Fruit fly (Drosophila melanogaster) whole organism, embryonic: ENCODE results near the gene CG33927.

Source experiments
- CG10209 ChIP-seq: fragments of 200-800 bp; sonication (Bioruptor generic); optimal IDR thresholded peaks from 3 replicates; lab custom pipeline; 2017; ENCODE audit warnings: missing biosample characterization, mild to moderate bottlenecking, missing genetic modification characterization, missing genetic modification reagents
- CG10543 ChIP-seq: fragments of 200-800 bp; sonication (Bioruptor generic); optimal IDR thresholded peaks from 3 replicates; lab custom pipeline; 2017; ENCODE audit warnings: missing biosample characterization, mild to moderate bottlenecking, missing genetic modification characterization, moderate library complexity
- CG14050 ChIP-seq: fragments of 200-800 bp; sonication (Bioruptor generic); IDR thresholded peaks from 3 replicates; pipeline ENCODE4 v1.3.6; 2022; ENCODE audit warnings: missing biosample characterization, missing genetic modification characterization
- CG15514 ChIP-seq: fragments of 200-800 bp; sonication (Bioruptor generic); optimal IDR thresholded peaks from 3 replicates; lab custom pipeline; 2017; ENCODE audit warnings: missing biosample characterization, missing genetic modification characterization, mild to moderate bottlenecking, moderate library complexity, missing genetic modification reagents
- CG17359 ChIP-seq: fragments of 200-800 bp; sonication (Bioruptor generic); optimal IDR thresholded peaks from 3 replicates; lab custom pipeline; 2018; ENCODE audit warnings: missing biosample characterization, mild to moderate bottlenecking, missing genetic modification characterization, moderate library complexity
- CG17361 ChIP-seq: fragments of 200-800 bp; sonication (Bioruptor generic); IDR thresholded peaks from 3 replicates; pipeline ENCODE4 v1.3.6; 2022; ENCODE audit warnings: missing biosample characterization, missing genetic modification characterization
- CG2889 ChIP-seq: fragments of 200-800 bp; sonication (Bioruptor generic); IDR thresholded peaks from 3 replicates; pipeline ENCODE4 v1.3.6; 2022; ENCODE audit warnings: missing biosample characterization, missing genetic modification characterization
- CG32772 ChIP-seq: fragments of 200-800 bp; sonication (Bioruptor generic); IDR thresholded peaks from 2 replicates; pipeline ENCODE4 v1.3.6; 2022; ENCODE audit warnings: missing biosample characterization, missing genetic modification characterization
- CG4282 ChIP-seq: fragments of 200-800 bp; sonication (Bioruptor generic); optimal IDR thresholded peaks from 2 replicates; lab custom pipeline; 2016; ENCODE audit warnings: missing biosample characterization, missing genetic modification characterization
- CG7271 ChIP-seq: fragments of 200-800 bp; sonication (Bioruptor generic); optimal IDR thresholded peaks from 2 replicates; lab custom pipeline; 2018; ENCODE audit warnings: missing biosample characterization, mild to moderate bottlenecking, missing genetic modification characterization, moderate library complexity
- CG7372 ChIP-seq: fragments of 200-800 bp; sonication (Bioruptor generic); IDR thresholded peaks from 2 replicates; pipeline ENCODE4 v1.3.6; 2022; ENCODE audit warnings: missing biosample characterization, missing genetic modification characterization
- CG7786 ChIP-seq: fragments of 200-800 bp; sonication (Bioruptor generic); optimal IDR thresholded peaks from 2 replicates; lab custom pipeline; 2016; ENCODE audit warnings: missing biosample characterization, missing genetic modification characterization
- CG8478 ChIP-seq: fragments of >200 bp; optimal IDR thresholded peaks from 2 replicates; lab custom pipeline; 2018
- CG8765 ChIP-seq: fragments of 200-800 bp; sonication (Bioruptor generic); IDR thresholded peaks from 2 replicates; pipeline ENCODE4 v1.3.6; 2022; ENCODE audit warnings: missing biosample characterization, missing genetic modification characterization
- CG9215 ChIP-seq: fragments of 200-800 bp; sonication (Bioruptor generic); IDR thresholded peaks from 2 replicates; pipeline ENCODE4 v1.3.6; 2022; ENCODE audit warnings: missing biosample characterization, missing genetic modification characterization
- CTCF ChIP-seq: fragments of 200-800 bp; sonication (Bioruptor generic); optimal IDR thresholded peaks from 2 replicates; lab custom pipeline; 2017; ENCODE audit warnings: missing biosample characterization, mild to moderate bottlenecking, missing genetic modification characterization, moderate library complexity
- Dfd ChIP-seq, 2 experiments: fragments of >200 bp; optimal IDR thresholded peaks; 2 replicates each; lab custom pipeline; 2017; ENCODE audit warnings: missing biosample characterization in 2 of 2, missing genetic modification characterization in 2 of 2
- E2f2 ChIP-seq: fragments of 200-800 bp; sonication (Bioruptor generic); IDR thresholded peaks from 2 replicates; pipeline ENCODE4 v1.3.6; 2022; ENCODE audit warnings: missing biosample characterization, missing genetic modification characterization
- Ets97D ChIP-seq: fragments of 200-800 bp; sonication (Bioruptor generic); optimal IDR thresholded peaks from 3 replicates; lab custom pipeline; 2016; ENCODE audit warnings: missing biosample characterization, missing genetic modification characterization
- Kr ChIP-seq: fragments of 200-800 bp; sonication (Bioruptor generic); optimal IDR thresholded peaks from 2 replicates; lab custom pipeline; 2017; ENCODE audit warnings: missing biosample characterization, mild to moderate bottlenecking, missing genetic modification characterization
- Lim3 ChIP-seq: fragments of 200-800 bp; sonication (Bioruptor generic); IDR thresholded peaks from 2 replicates; pipeline ENCODE4 v1.3.6; 2022; ENCODE audit warnings: missing biosample characterization, missing genetic modification characterization
- Med ChIP-seq: fragments of 200-800 bp; sonication (Bioruptor generic); peaks from one replicate; lab custom pipeline; 2016; ENCODE audit warnings: missing biosample characterization, missing genetic modification characterization, mild to moderate bottlenecking, inconsistent platforms, moderate library complexity
- Pdp1 ChIP-seq, 2 experiments: fragments of 200-800 bp; sonication (Bioruptor generic); optimal IDR thresholded peaks; 3 replicates each; lab custom pipeline; 2016; ENCODE audit warnings: missing biosample characterization in 2 of 2, missing genetic modification characterization in 2 of 2, mild to moderate bottlenecking in 1 of 2, moderate library complexity in 1 of 2
- Ptx1 ChIP-seq: fragments of 200-800 bp; sonication (Bioruptor generic); IDR thresholded peaks from 2 replicates; pipeline ENCODE4 v1.3.6; 2022; ENCODE audit warnings: missing biosample characterization, missing genetic modification characterization
- Vsx1 ChIP-seq: fragments of 200-800 bp; sonication (Bioruptor generic); optimal IDR thresholded peaks from 2 replicates; lab custom pipeline; 2017; ENCODE audit warnings: missing biosample characterization, mild to moderate bottlenecking, missing genetic modification characterization, missing genetic modification reagents
- bbx ChIP-seq: fragments of 200-800 bp; sonication (Bioruptor generic); IDR thresholded peaks from 2 replicates; pipeline ENCODE4 v1.3.6; 2022; ENCODE audit warnings: missing biosample characterization, missing genetic modification characterization; ENCODE audit not compliant: partially characterized antibody
- bsh ChIP-seq, 2 experiments: fragments of 200-800 bp; sonication (Bioruptor generic); optimal IDR thresholded peaks; 2 replicates each; lab custom pipeline; 2017 to 2018; ENCODE audit warnings: mild to moderate bottlenecking in 2 of 2, missing biosample characterization in 2 of 2, missing genetic modification characterization in 2 of 2, moderate library complexity in 1 of 2
- chinmo ChIP-seq: fragments of 200-800 bp; sonication (Bioruptor generic); IDR thresholded peaks from 4 replicates; pipeline ENCODE4 v1.3.6; 2022; ENCODE audit warnings: missing biosample characterization, missing genetic modification characterization; ENCODE audit not compliant: partially characterized antibody
- cwo ChIP-seq: fragments of 200-800 bp; sonication (Bioruptor generic); optimal IDR thresholded peaks from 3 replicates; lab custom pipeline; 2017; ENCODE audit warnings: missing biosample characterization, missing genetic modification characterization, mild to moderate bottlenecking, moderate library complexity, missing genetic modification reagents
- dimm ChIP-seq: fragments of 200-800 bp; sonication (Bioruptor generic); IDR thresholded peaks from 2 replicates; pipeline ENCODE4 v1.3.6; 2022; ENCODE audit warnings: missing biosample characterization, missing genetic modification characterization
- ems ChIP-seq: fragments of 200-800 bp; sonication (Bioruptor generic); optimal IDR thresholded peaks from 3 replicates; lab custom pipeline; 2016; ENCODE audit warnings: missing biosample characterization, missing genetic modification characterization
- ftz-f1 ChIP-seq: fragments of 200-800 bp; sonication (Bioruptor generic); optimal IDR thresholded peaks from 2 replicates; lab custom pipeline; 2016; ENCODE audit warnings: missing biosample characterization, missing genetic modification characterization
- hkb ChIP-seq, 2 experiments: fragments of 200-800 bp in 1 of 2; fragments of >200 bp in 1 of 2; sonication (Bioruptor generic) in 1 of 2; IDR thresholded peaks in 1 of 2; optimal IDR thresholded peaks in 1 of 2; 2 replicates each; pipeline versions ENCODE4 v1.3.6 to Lab custom; 2017 to 2022; ENCODE audit warnings: missing biosample characterization in 1 of 2, missing genetic modification characterization in 1 of 2
- ken ChIP-seq: fragments of 200-800 bp; sonication (Bioruptor generic); IDR thresholded peaks from 3 replicates; pipeline ENCODE4 v1.3.6; 2022; ENCODE audit warnings: missing biosample characterization, missing genetic modification characterization
- lmd ChIP-seq: fragments of 200-800 bp; sonication (Bioruptor generic); IDR thresholded peaks from 2 replicates; pipeline ENCODE4 v1.3.6; 2022; ENCODE audit warnings: missing biosample characterization, missing genetic modification characterization
- maf-S ChIP-seq: fragments of 200-800 bp; sonication (Bioruptor generic); optimal IDR thresholded peaks from 2 replicates; lab custom pipeline; 2016; ENCODE audit warnings: missing biosample characterization, missing genetic modification characterization
- mirr ChIP-seq: fragments of 200-800 bp; sonication (Bioruptor generic); optimal IDR thresholded peaks from 3 replicates; lab custom pipeline; 2018; ENCODE audit warnings: missing biosample characterization, mild to moderate bottlenecking, missing genetic modification characterization
- pnt ChIP-seq: fragments of 200-800 bp; sonication (Bioruptor generic); optimal IDR thresholded peaks from 3 replicates; lab custom pipeline; 2016; ENCODE audit warnings: missing biosample characterization, missing genetic modification characterization
- psq ChIP-seq: fragments of 200-800 bp; sonication (Bioruptor generic); optimal IDR thresholded peaks from 2 replicates; lab custom pipeline; 2017; ENCODE audit warnings: missing biosample characterization, missing genetic modification characterization
- repo ChIP-seq: fragments of 200-800 bp; sonication (Bioruptor generic); optimal IDR thresholded peaks from 2 replicates; lab custom pipeline; 2016; ENCODE audit warnings: missing biosample characterization, missing genetic modification characterization
- rib ChIP-seq: fragments of 200-800 bp; sonication (Bioruptor generic); IDR thresholded peaks from 2 replicates; pipeline ENCODE4 v1.3.6; 2022; ENCODE audit warnings: missing biosample characterization, missing genetic modification characterization
- sc ChIP-seq, 3 experiments: fragments of >200 bp in 2 of 3; fragments of 200-800 bp in 1 of 3; sonication (Bioruptor generic) in 1 of 3; optimal IDR thresholded peaks; 2 replicates in 2 of 3; 3 replicates in 1 of 3; lab custom pipeline; 2017; ENCODE audit warnings: mild to moderate bottlenecking in 1 of 3, missing biosample characterization in 1 of 3, missing genetic modification characterization in 1 of 3, missing genetic modification reagents in 1 of 3
- sd ChIP-seq: fragments of 200-800 bp; sonication (Bioruptor generic); optimal IDR thresholded peaks from 3 replicates; lab custom pipeline; 2018; ENCODE audit warnings: missing biosample characterization, mild to moderate bottlenecking, missing genetic modification characterization, moderate library complexity
- seq ChIP-seq: fragments of 200-800 bp; sonication (Bioruptor generic); IDR thresholded peaks from 2 replicates; pipeline ENCODE4 v1.3.6; 2022; ENCODE audit warnings: missing biosample characterization, missing genetic modification characterization
- so ChIP-seq: fragments of 200-800 bp; sonication (Bioruptor generic); IDR thresholded peaks from 3 replicates; pipeline ENCODE4 v1.3.6; 2022; ENCODE audit warnings: missing biosample characterization, missing genetic modification characterization
- tio ChIP-seq: fragments of 200-800 bp; sonication (Bioruptor generic); optimal IDR thresholded peaks from 2 replicates; lab custom pipeline; 2017; ENCODE audit warnings: missing biosample characterization, missing genetic modification characterization, inconsistent platforms
- tna ChIP-seq: fragments of 200-800 bp; sonication (Bioruptor generic); IDR thresholded peaks from 2 replicates; pipeline ENCODE4 v1.3.6; 2022; ENCODE audit warnings: missing biosample characterization, missing genetic modification characterization; ENCODE audit not compliant: partially characterized antibody
- usp ChIP-seq: fragments of >200 bp; optimal IDR thresholded peaks from 2 replicates; lab custom pipeline; 2017; ENCODE audit warnings: missing biosample characterization, missing genetic modification characterization
- zen2 ChIP-seq: fragments of 200-800 bp; sonication (Bioruptor generic); IDR thresholded peaks from 3 replicates; pipeline ENCODE4 v1.3.6; 2022; ENCODE audit warnings: missing biosample characterization, missing genetic modification characterization; ENCODE audit not compliant: partially characterized antibody

CG33927 gene

DNA sequence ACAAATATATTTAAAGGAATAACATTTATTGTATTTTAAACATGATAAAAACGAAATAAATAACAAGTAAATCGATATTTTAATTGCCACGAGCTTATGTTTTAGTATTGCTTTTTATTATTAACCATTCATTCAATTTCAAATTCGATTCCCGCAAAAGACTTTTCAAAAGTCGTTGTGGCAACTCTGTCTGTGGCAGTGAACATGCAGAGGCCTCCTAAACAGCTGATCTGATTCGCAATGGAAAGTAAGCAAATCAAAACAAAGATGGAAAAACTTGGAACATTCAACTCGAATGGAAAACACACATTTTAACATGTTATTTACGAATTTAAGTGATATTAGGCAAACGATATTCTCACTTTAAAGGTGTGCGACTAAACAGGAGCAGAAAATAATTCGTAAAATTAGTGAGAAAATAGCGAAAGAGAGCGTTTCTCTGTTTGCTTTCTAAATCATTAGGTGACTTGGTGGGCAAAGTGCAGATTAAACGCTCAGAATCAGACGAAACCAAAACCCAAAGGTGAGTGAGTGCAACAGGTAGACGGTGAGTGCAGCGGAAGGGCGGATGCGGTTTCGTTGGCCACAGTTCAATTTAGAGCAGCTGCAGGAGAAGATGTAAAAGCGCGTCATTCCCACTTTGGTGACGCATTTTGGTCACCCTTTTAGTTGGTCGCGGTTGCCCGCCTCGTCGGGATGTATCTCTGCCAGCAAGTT lies 35.7 kb downstream of the CG33927 start, which contains the start of gene spartin (continued):
- TF ChIP-seq maf-S (GFP tag; lab: Kevin White, UChicago): no peak
- no peak for TF ChIP-seq CG10543 (GFP tag; lab: Kevin White, UChicago)
- peak; percentile 36; the same call in 1 of the 2 replicates for TF ChIP-seq bbx (GFP tag; lab: Robert Waterston, UW)
- TF ChIP-seq CG17361: no peak
- no peak for TF ChIP-seq rib (GFP tag; lab: Robert Waterston, UW)
- no peak for TF ChIP-seq CG10209 (GFP tag; lab: Kevin White, UChicago)
- TF ChIP-seq CG7271 (tag; lab: Kevin White, UChicago): no peak
- TF ChIP-seq bsh (GFP tag; optimal IDR thresholded peaks at IDR 0.05; lab: Kevin White, UChicago): no peak
- no peak for TF ChIP-seq CG32772 (GFP tag; lab: Robert Waterston, UW)
- no peak for TF ChIP-seq seq (GFP tag; lab: Robert Waterston, UW)
- 0 out of 2 replicates have a peak, but pooled peaks have one; percentile 21 for TF ChIP-seq Ptx1 (GFP tag; lab: Robert Waterston, UW)
- no peak for TF ChIP-seq dimm
- no peak; the same call in 1 of the 3 replicates for TF ChIP-seq zen2 (GFP tag; lab: Robert Waterston, UW)
- TF ChIP-seq chinmo (GFP tag; lab: Robert Waterston, UW): no peak
- no peak for TF ChIP-seq CG2889
- TF ChIP-seq ems (GFP tag; lab: Kevin White, UChicago): peak; percentile 40
- peak; percentile 68 for TF ChIP-seq CG15514
- TF ChIP-seq Ets97D: peak; percentile 28
- TF ChIP-seq Lim3: no peak
- no peak for TF ChIP-seq CTCF (GFP tag; lab: Kevin White, UChicago)
- TF ChIP-seq sc (optimal IDR thresholded peaks at IDR 0.05; lab: Kevin White, UChicago): no peak
- TF ChIP-seq sc (GFP tag; optimal IDR thresholded peaks at IDR 0.05; lab: Kevin White, UChicago): no peak
- TF ChIP-seq cwo (GFP tag; lab: Kevin White, UChicago): no peak
- TF ChIP-seq tna: no peak
- no peak for TF ChIP-seq lmd (GFP tag; lab: Robert Waterston, UW)
- TF ChIP-seq, all 482 proteins: peak for 95

DNA sequence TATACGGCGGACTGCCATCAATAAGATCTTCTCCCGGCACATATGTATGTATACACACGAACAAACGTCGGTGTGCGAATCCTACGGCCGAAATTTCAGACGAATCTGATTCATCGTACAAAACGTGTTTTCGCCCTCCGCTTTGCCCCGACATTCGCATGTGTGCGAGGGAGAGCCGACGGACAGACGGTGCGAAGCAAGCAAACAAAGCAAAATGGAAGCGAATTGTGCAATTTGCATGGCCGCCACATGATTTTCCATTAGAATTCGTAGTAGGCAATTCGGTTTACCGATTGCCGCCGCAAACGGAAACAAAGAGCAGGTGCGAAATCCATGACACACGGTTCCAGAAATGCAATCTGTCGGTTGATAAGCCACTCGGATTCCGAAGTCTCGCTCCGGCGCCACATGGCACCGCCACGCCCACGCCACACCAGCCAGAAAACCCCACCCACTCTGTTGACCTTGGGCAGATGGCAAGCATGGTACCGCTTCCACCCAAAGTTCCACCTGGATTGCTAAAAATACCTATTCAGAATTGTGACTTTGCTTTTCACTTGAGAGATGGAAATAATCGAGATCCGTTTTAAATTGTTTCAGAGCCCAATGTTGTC lies 40.4 kb downstream of the CG33927 start:
- no peak for TF ChIP-seq usp (GFP tag; lab: Kevin White, UChicago)
- TF ChIP-seq repo (GFP tag; lab: Kevin White, UChicago): no peak
- peak; percentile 2 for TF ChIP-seq mirr (GFP tag; lab: Kevin White, UChicago)
- peak; percentile 76 for TF ChIP-seq ftz-f1
- TF ChIP-seq CG9215 (GFP tag; lab: Robert Waterston, UW): no peak
- no peak for TF ChIP-seq Dfd (GFP tag; optimal IDR thresholded peaks at IDR 0.05; lab: Kevin White, UChicago)
- TF ChIP-seq Vsx1 (GFP tag; lab: Kevin White, UChicago): no peak
- TF ChIP-seq CG14050 (GFP tag; lab: Robert Waterston, UW): no peak
- peak; percentile 48 for TF ChIP-seq CG8478 (lab: Kevin White, UChicago)
- no peak for TF ChIP-seq CG17359
- no peak for TF ChIP-seq pnt (GFP tag; lab: Kevin White, UChicago)
- TF ChIP-seq hkb (optimal IDR thresholded peaks at IDR 0.05; lab: Kevin White, UChicago): no peak
- TF ChIP-seq hkb (GFP tag; IDR thresholded peaks at IDR 0.05; lab: Robert Waterston, UW): no peak
- TF ChIP-seq CG4282 (GFP tag; lab: Kevin White, UChicago): no peak
- no peak for TF ChIP-seq ken (GFP tag; lab: Robert Waterston, UW)
- TF ChIP-seq tio (GFP tag; lab: Kevin White, UChicago): no peak
- TF ChIP-seq E2f2 (GFP tag; lab: Robert Waterston, UW): no peak
- peak; percentile 88 for TF ChIP-seq psq (GFP tag; lab: Kevin White, UChicago)
- TF ChIP-seq Kr: no peak
- no peak for TF ChIP-seq CG8765 (GFP tag; lab: Robert Waterston, UW)
- peak in 1 of 2 experiments; percentile 75 for TF ChIP-seq Pdp1 (GFP tag; optimal IDR thresholded peaks at IDR 0.05; lab: Kevin White, UChicago)
- peak; percentile 4 for TF ChIP-seq sd
- TF ChIP-seq Med (GFP tag; lab: Kevin White, UChicago): peak; percentile 18
- no peak for TF ChIP-seq so
- TF ChIP-seq CG7372 (GFP tag; lab: Robert Waterston, UW): no peak
- TF ChIP-seq CG7786: no peak
